Fruit fly (Drosophila melanogaster) whole organism, embryonic: ENCODE results near the gene Tcs3.
A peak's percentile ranks its signal among the peaks of the same experiment; 100 is the strongest.

Experiments used
- Adf1 ChIP-seq: fragments of 200-800 bp; sonication (Bioruptor generic); IDR thresholded peaks from 2 replicates; pipeline ENCODE4 v1.3.6; 2022; ENCODE audit warnings: missing biosample characterization, missing genetic modification characterization
- BEAF-32 ChIP-seq: fragments of 200-800 bp; sonication (Bioruptor generic); optimal IDR thresholded peaks from 3 replicates; lab custom pipeline; 2017; ENCODE audit warnings: missing biosample characterization, missing genetic modification characterization, mild to moderate bottlenecking, moderate library complexity, missing genetic modification reagents
- CG10209 ChIP-seq: fragments of 200-800 bp; sonication (Bioruptor generic); optimal IDR thresholded peaks from 3 replicates; lab custom pipeline; 2017; ENCODE audit warnings: missing biosample characterization, mild to moderate bottlenecking, missing genetic modification characterization, missing genetic modification reagents
- CG10431 ChIP-seq: fragments of 200-800 bp; sonication (Bioruptor generic); optimal IDR thresholded peaks from 3 replicates; lab custom pipeline; 2018; ENCODE audit warnings: missing biosample characterization, mild to moderate bottlenecking, missing genetic modification characterization
- CG10959 ChIP-seq: fragments of 200-800 bp; sonication (Bioruptor generic); IDR thresholded peaks from 2 replicates; pipeline ENCODE4 v1.3.6; 2022; ENCODE audit warnings: missing biosample characterization, missing genetic modification characterization
- CG11247 ChIP-seq: fragments of 200-800 bp; sonication (Bioruptor generic); IDR thresholded peaks from 2 replicates; pipeline ENCODE4 v1.3.6; 2022; ENCODE audit warnings: missing biosample characterization, missing genetic modification characterization
- CG1233 ChIP-seq: fragments of 200-800 bp; sonication (Bioruptor generic); optimal IDR thresholded peaks from 4 replicates; lab custom pipeline; 2018; ENCODE audit warnings: missing biosample characterization, mild to moderate bottlenecking, missing genetic modification characterization
- CG15601 ChIP-seq: fragments of 200-800 bp; sonication (Bioruptor generic); optimal IDR thresholded peaks from 3 replicates; lab custom pipeline; 2019; ENCODE audit warnings: missing biosample characterization, mild to moderate bottlenecking, missing genetic modification characterization, moderate library complexity
- CG15696 ChIP-seq: fragments of 200-800 bp; sonication (Bioruptor generic); optimal IDR thresholded peaks from 2 replicates; lab custom pipeline; 2019; ENCODE audit warnings: missing biosample characterization, mild to moderate bottlenecking, missing genetic modification characterization, moderate library complexity
- CG1792 ChIP-seq: fragments of 200-800 bp; sonication (Bioruptor generic); optimal IDR thresholded peaks from 2 replicates; lab custom pipeline; 2016; ENCODE audit warnings: missing biosample characterization, missing genetic modification characterization
- CG3065 ChIP-seq: fragments of 200-800 bp; sonication (Bioruptor generic); optimal IDR thresholded peaks from 2 replicates; lab custom pipeline; 2016; ENCODE audit warnings: missing biosample characterization, missing genetic modification characterization
- CG31365 ChIP-seq: fragments of 200-800 bp; sonication (Bioruptor generic); optimal IDR thresholded peaks from 2 replicates; lab custom pipeline; 2018; ENCODE audit warnings: missing biosample characterization, mild to moderate bottlenecking, missing genetic modification characterization
- CG33557 ChIP-seq: fragments of 200-800 bp; sonication (Bioruptor generic); optimal IDR thresholded peaks from 2 replicates; lab custom pipeline; 2019; ENCODE audit warnings: missing biosample characterization, mild to moderate bottlenecking, missing genetic modification characterization, moderate library complexity
- CG34422 ChIP-seq: fragments of 200-800 bp; sonication (Bioruptor generic); IDR thresholded peaks from 3 replicates; pipeline ENCODE4 v1.3.6; 2022; ENCODE audit warnings: missing biosample characterization, missing genetic modification characterization
- CG4820 ChIP-seq: fragments of 200-800 bp; sonication (Bioruptor generic); optimal IDR thresholded peaks from 3 replicates; lab custom pipeline; 2016; ENCODE audit warnings: missing biosample characterization, missing genetic modification characterization
- CG6254 ChIP-seq: fragments of 200-800 bp; sonication (Bioruptor generic); optimal IDR thresholded peaks from 3 replicates; lab custom pipeline; 2017; ENCODE audit warnings: mild to moderate bottlenecking, missing biosample characterization, missing genetic modification reagents, missing genetic modification characterization
- CG7556 ChIP-seq: fragments of 200-800 bp; sonication (Bioruptor generic); optimal IDR thresholded peaks from 2 replicates; lab custom pipeline; 2017; ENCODE audit warnings: missing biosample characterization, mild to moderate bottlenecking, missing genetic modification characterization
- CG9727 ChIP-seq: fragments of 200-800 bp; sonication (Bioruptor generic); optimal IDR thresholded peaks from 3 replicates; lab custom pipeline; 2017; ENCODE audit warnings: missing biosample characterization, mild to moderate bottlenecking, missing genetic modification characterization
- D ChIP-seq, 2 experiments: fragments of 200-800 bp in 1 of 2; fragments of >200 bp in 1 of 2; sonication (Bioruptor generic) in 1 of 2; optimal IDR thresholded peaks; 2 replicates in 1 of 2; 3 replicates in 1 of 2; lab custom pipeline; 2017; ENCODE audit warnings: mild to moderate bottlenecking in 1 of 2, missing biosample characterization in 1 of 2, missing genetic modification characterization in 1 of 2, missing genetic modification reagents in 1 of 2
- Dip3 ChIP-seq: fragments of 200-800 bp; sonication (Bioruptor generic); optimal IDR thresholded peaks from 3 replicates; lab custom pipeline; 2016; ENCODE audit warnings: missing biosample characterization, missing genetic modification characterization
- Dref ChIP-seq: fragments of 200-800 bp; sonication (Bioruptor generic); IDR thresholded peaks from 2 replicates; pipeline ENCODE4 v1.3.6; 2022; ENCODE audit warnings: missing biosample characterization, missing genetic modification characterization
- H2.0 ChIP-seq: fragments of 200-800 bp; sonication (Bioruptor generic); IDR thresholded peaks from 2 replicates; pipeline ENCODE4 v1.3.6; 2022; ENCODE audit warnings: missing biosample characterization, missing genetic modification characterization
- HLH3B ChIP-seq: fragments of 200-800 bp; sonication (Bioruptor generic); IDR thresholded peaks from 2 replicates; pipeline ENCODE4 v1.3.6; 2022; ENCODE audit warnings: missing biosample characterization, missing genetic modification characterization
- Hr51 ChIP-seq, 2 experiments: fragments of 200-800 bp; sonication (Bioruptor generic); optimal IDR thresholded peaks; 2 replicates in 1 of 2; 3 replicates in 1 of 2; lab custom pipeline; 2016 to 2018; ENCODE audit warnings: missing biosample characterization in 2 of 2, missing genetic modification characterization in 2 of 2, mild to moderate bottlenecking in 1 of 2, moderate library complexity in 1 of 2
- Jarid2 ChIP-seq: fragments of 200-800 bp; sonication (Bioruptor generic); optimal IDR thresholded peaks from 3 replicates; lab custom pipeline; 2017; ENCODE audit warnings: mild to moderate bottlenecking, missing biosample characterization, missing genetic modification reagents, missing genetic modification characterization
- Lhr ChIP-seq: fragments of 200-800 bp; sonication (Bioruptor generic); optimal IDR thresholded peaks from 3 replicates; lab custom pipeline; 2017; ENCODE audit warnings: mild to moderate bottlenecking, missing biosample characterization, missing genetic modification reagents, missing genetic modification characterization
- Med ChIP-seq: fragments of 200-800 bp; sonication (Bioruptor generic); peaks from one replicate; lab custom pipeline; 2016; ENCODE audit warnings: missing biosample characterization, missing genetic modification characterization, mild to moderate bottlenecking, inconsistent platforms, moderate library complexity
- Mes4 ChIP-seq: fragments of 200-800 bp; sonication (Bioruptor generic); optimal IDR thresholded peaks from 2 replicates; lab custom pipeline; 2016; ENCODE audit warnings: missing biosample characterization, missing genetic modification characterization
- Mrtf ChIP-seq: fragments of 200-800 bp; sonication (Bioruptor generic); IDR thresholded peaks from 3 replicates; pipeline ENCODE4 v1.3.6; 2022; ENCODE audit warnings: missing biosample characterization, missing genetic modification characterization
- Myb ChIP-seq: fragments of 200-800 bp; sonication (Bioruptor generic); optimal IDR thresholded peaks from 2 replicates; lab custom pipeline; 2016; ENCODE audit warnings: missing biosample characterization, missing genetic modification characterization
- NfI ChIP-seq: fragments of 200-800 bp; sonication (Bioruptor generic); optimal IDR thresholded peaks from 3 replicates; lab custom pipeline; 2018; ENCODE audit warnings: missing biosample characterization, mild to moderate bottlenecking, missing genetic modification characterization, moderate library complexity
- Poxn ChIP-seq: fragments of 200-800 bp; sonication (Bioruptor generic); IDR thresholded peaks from 2 replicates; pipeline ENCODE4 v1.3.6; 2022; ENCODE audit warnings: missing biosample characterization, missing genetic modification characterization
- Tbp ChIP-seq: fragments of >200 bp; optimal IDR thresholded peaks from 2 replicates; lab custom pipeline; 2018; ENCODE audit warnings: missing biosample characterization, missing genetic modification characterization
- bbx ChIP-seq: fragments of 200-800 bp; sonication (Bioruptor generic); IDR thresholded peaks from 2 replicates; pipeline ENCODE4 v1.3.6; 2022; ENCODE audit warnings: missing biosample characterization, missing genetic modification characterization; ENCODE audit not compliant: partially characterized antibody
- cato ChIP-seq: fragments of 200-800 bp; sonication (Bioruptor generic); optimal IDR thresholded peaks from 2 replicates; lab custom pipeline; 2016; ENCODE audit warnings: missing biosample characterization, missing genetic modification characterization, borderline replicate concordance
- corto ChIP-seq: fragments of 200-800 bp; sonication (Bioruptor generic); optimal IDR thresholded peaks from 2 replicates; lab custom pipeline; 2016; ENCODE audit warnings: missing biosample characterization, mild to moderate bottlenecking, missing genetic modification characterization, moderate library complexity
- croc ChIP-seq: fragments of 200-800 bp; sonication (Bioruptor generic); conservative IDR thresholded peaks from 3 replicates; pipeline ENCODE4 v1.3.6; 2022; ENCODE audit warnings: missing biosample characterization, missing genetic modification characterization
- dimm ChIP-seq: fragments of 200-800 bp; sonication (Bioruptor generic); IDR thresholded peaks from 2 replicates; pipeline ENCODE4 v1.3.6; 2022; ENCODE audit warnings: missing biosample characterization, missing genetic modification characterization
- dysf ChIP-seq: fragments of 200-800 bp; sonication (Bioruptor generic); IDR thresholded peaks from 3 replicates; pipeline ENCODE4 v1.3.6; 2022; ENCODE audit warnings: missing biosample characterization, missing genetic modification characterization
- exex ChIP-seq: fragments of 200-800 bp; sonication (Bioruptor generic); optimal IDR thresholded peaks from 4 replicates; lab custom pipeline; 2018; ENCODE audit warnings: missing biosample characterization, mild to moderate bottlenecking, missing genetic modification characterization, moderate library complexity
- jumu ChIP-seq: fragments of 200-800 bp; sonication (Bioruptor generic); optimal IDR thresholded peaks from 3 replicates; lab custom pipeline; 2016; ENCODE audit warnings: missing biosample characterization, missing genetic modification characterization
- kay ChIP-seq: fragments of 200-800 bp; sonication (Bioruptor generic); optimal IDR thresholded peaks from 2 replicates; lab custom pipeline; 2016; ENCODE audit warnings: missing biosample characterization, missing genetic modification characterization
- lbe ChIP-seq: fragments of 200-800 bp; sonication (Bioruptor generic); optimal IDR thresholded peaks from 2 replicates; lab custom pipeline; 2016; ENCODE audit warnings: missing biosample characterization, mild to moderate bottlenecking, missing genetic modification characterization
- pnt ChIP-seq: fragments of 200-800 bp; sonication (Bioruptor generic); optimal IDR thresholded peaks from 3 replicates; lab custom pipeline; 2016; ENCODE audit warnings: missing biosample characterization, missing genetic modification characterization
- ro ChIP-seq: fragments of 200-800 bp; sonication (Bioruptor generic); IDR thresholded peaks from 2 replicates; pipeline ENCODE4 v1.3.6; 2022; ENCODE audit warnings: missing biosample characterization, missing genetic modification characterization
- shn ChIP-seq: fragments of 200-800 bp; sonication (Bioruptor generic); optimal IDR thresholded peaks from 3 replicates; lab custom pipeline; 2016; ENCODE audit warnings: missing biosample characterization, missing genetic modification characterization
- slbo ChIP-seq: fragments of 200-800 bp; sonication (Bioruptor generic); IDR thresholded peaks from 2 replicates; pipeline ENCODE4 v1.3.6; 2022; ENCODE audit warnings: missing biosample characterization, missing genetic modification characterization
- trh ChIP-seq: fragments of 200-800 bp; sonication (Bioruptor generic); optimal IDR thresholded peaks from 2 replicates; lab custom pipeline; 2016; ENCODE audit warnings: missing biosample characterization, missing genetic modification characterization
- vnd ChIP-seq: fragments of 200-800 bp; sonication (Bioruptor generic); IDR thresholded peaks from 3 replicates; pipeline ENCODE4 v1.3.6; 2022; ENCODE audit warnings: missing biosample characterization, missing genetic modification characterization; ENCODE audit not compliant: partially characterized antibody
- z ChIP-seq: fragments of 200-800 bp; sonication (Bioruptor generic); IDR thresholded peaks from 3 replicates; pipeline ENCODE4 v1.3.6; 2022; ENCODE audit warnings: missing biosample characterization, missing genetic modification characterization

Tcs3 gene

dm6 chr3L:16328207-16328891 lies 23.4 kb upstream of the Tcs3 start, which contains the start of gene CG13058 (continued):
- TF ChIP-seq vnd (GFP tag; lab: Robert Waterston, UW) (no peak), CG3065 (GFP tag; lab: Kevin White, UChicago) (no peak), Med (GFP tag; lab: Kevin White, UChicago) (peak; percentile 54), croc (no peak), bbx (no peak), ro (GFP tag; lab: Robert Waterston, UW) (no peak), kay (GFP tag; lab: Kevin White, UChicago) (no peak), trh (no peak), H2.0 (GFP tag; lab: Robert Waterston, UW) (peak; percentile 81), Poxn (no peak), CG1792 (GFP tag; lab: Kevin White, UChicago) (no peak), Lhr (GFP tag; lab: Kevin White, UChicago) (no peak), CG7556 (GFP tag; lab: Kevin White, UChicago) (peak; percentile 69), CG31365 (tag; lab: Kevin White, UChicago) (no peak), Adf1 (peak; percentile 46), Tbp (GFP tag; lab: Kevin White, UChicago) (no peak), z (GFP tag; lab: Robert Waterston, UW) (no peak), CG15696 (no peak), CG15601 (tag; lab: Kevin White, UChicago) (no peak), corto (GFP tag; lab: Kevin White, UChicago) (no peak), shn (peak; percentile 4), Hr51 (GFP tag; optimal IDR thresholded peaks at IDR 0.05; lab: Kevin White, UChicago) (peak in 1 of 2 experiments; percentile 86), Mrtf (GFP tag; lab: Robert Waterston, UW) (no peak), D (optimal IDR thresholded peaks at IDR 0.05; lab: Kevin White, UChicago) (no peak), D (GFP tag; optimal IDR thresholded peaks at IDR 0.05; lab: Kevin White, UChicago) (no peak), CG10959 (GFP tag; lab: Robert Waterston, UW) (no peak), lbe (GFP tag; lab: Kevin White, UChicago) (no peak), slbo (peak; percentile 79), exex (no peak), CG9727 (GFP tag; lab: Kevin White, UChicago) (peak; percentile 38), pnt (GFP tag; lab: Kevin White, UChicago) (no peak), Dref (GFP tag; lab: Robert Waterston, UW) (no peak), CG11247 (no peak), CG10209 (peak; percentile 55), CG10431 (no peak), CG6254 (GFP tag; lab: Kevin White, UChicago) (no peak), jumu (GFP tag; lab: Kevin White, UChicago) (no peak), CG33557 (GFP tag; lab: Kevin White, UChicago) (no peak), Jarid2 (no peak), dimm (GFP tag; lab: Robert Waterston, UW) (peak; percentile 23; the same call in 1 of the 2 replicates), CG34422 (0 out of 3 replicates have a peak, but pooled peaks have one; percentile 10), dysf (GFP tag; lab: Robert Waterston, UW) (peak; percentile 66), Myb (GFP tag; lab: Kevin White, UChicago) (peak; percentile 16), Mes4 (GFP tag; lab: Kevin White, UChicago) (peak; percentile 25), CG4820 (peak; percentile 57), BEAF-32 (no peak), Dip3 (peak; percentile 65), HLH3B (GFP tag; lab: Robert Waterston, UW) (peak; percentile 78), CG1233 (GFP tag; lab: Kevin White, UChicago) (no peak), NfI (GFP tag; lab: Kevin White, UChicago) (peak; percentile 67), cato (GFP tag; lab: Kevin White, UChicago) (no peak)
